Worm (Caenorhabditis elegans) whole organism, midembryonic: ENCODE data around the gene C52B9.19.

Source experiments
- med-1 ChIP-seq: sonication (generic microtip); optimal IDR thresholded peaks from 2 replicates; lab custom pipeline; 2017; ENCODE audit warnings: missing genetic modification characterization, mild to moderate bottlenecking, missing compliant biosample characterization, antibody characterized with exemption, missing genetic modification reagents; ENCODE audit not compliant: insufficient read depth
- ref-1 ChIP-seq: fragments of 200-800 bp; sonication (Bioruptor generic); conservative IDR thresholded peaks from 2 replicates; pipeline ENCODE4 v1.3.6; 2022; ENCODE audit warnings: missing genetic modification reagents, missing genetic modification characterization, missing compliant biosample characterization
- ztf-23 ChIP-seq: fragments of 200-800 bp; sonication (Bioruptor generic); IDR thresholded peaks from 2 replicates; pipeline ENCODE4 v1.3.6; 2022; ENCODE audit warnings: missing genetic modification reagents, missing genetic modification characterization, missing compliant biosample characterization

ce11 chrX:4254782-4255181 is 27.6 kb upstream of the C52B9.19 start, which contains the start of gene taf-11.1:
- no peak for TF ChIP-seq ztf-23
- TF ChIP-seq med-1 (GFP tag; lab: Kevin White, UChicago): no peak
- no peak for TF ChIP-seq ref-1 (GFP tag; lab: Robert Waterston, UW)
